Worm (Caenorhabditis elegans): ENCODE data around the gene C06C3.7.

Gene C06C3.7

DNA sequence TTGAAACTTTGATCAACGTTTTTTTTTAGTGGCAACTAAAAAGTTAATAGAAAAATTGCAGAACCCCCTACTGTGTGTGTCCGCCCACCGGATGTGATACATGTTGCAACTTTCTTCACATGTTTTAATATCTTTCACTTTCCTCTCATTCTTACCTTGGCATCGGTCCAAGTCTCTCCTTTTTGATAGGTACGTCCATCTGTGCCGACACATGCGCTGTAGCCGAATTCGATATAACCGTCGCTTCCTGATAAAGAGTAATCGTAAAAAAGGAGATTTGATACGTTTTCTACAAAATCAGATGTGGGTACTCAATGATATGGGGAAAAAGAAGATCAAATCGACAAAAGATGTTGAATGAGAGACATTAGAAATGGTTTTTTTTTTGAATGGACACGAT lies 40.2 kb upstream of the C06C3.7 start:
- TF ChIP-seq nhr-179 (tag; optimal IDR thresholded peaks at IDR 0.05) (no peak), lin-35 (GFP tag; optimal IDR thresholded peaks at IDR 0.05) (no peak), ztf-18 (tag; optimal IDR thresholded peaks at IDR 0.05) (no peak), cebp-1 (GFP tag; IDR thresholded peaks at IDR 0.05) (no peak), cebp-1 (tag; optimal IDR thresholded peaks at IDR 0.05) (no peak), ets-4 (GFP tag; optimal IDR thresholded peaks at IDR 0.05) (no peak), T07F8.4 (tag; optimal IDR thresholded peaks at IDR 0.05) (no peak), madf-3 (GFP tag; IDR thresholded peaks at IDR 0.05) (no peak), sptf-2 (GFP tag; optimal IDR thresholded peaks at IDR 0.05) (no peak), ZK185.1 (tag; optimal IDR thresholded peaks at IDR 0.05; ENCODE audit: poor library complexity, severe bottlenecking) (no peak), atf-7 (tag; optimal IDR thresholded peaks at IDR 0.05) (no peak), sea-2 (GFP tag; IDR thresholded peaks at IDR 0.05) (no peak), bed-2 (GFP tag; IDR thresholded peaks at IDR 0.05) (no peak), C06A6.2 (GFP tag; conservative IDR thresholded peaks at IDR 0.05) (no peak), dox-1 (GFP tag; IDR thresholded peaks at IDR 0.05) (no peak), F23B12.7 (tag; optimal IDR thresholded peaks at IDR 0.05; ENCODE audit: insufficient read depth) (no peak), tbx-9 (tag; optimal IDR thresholded peaks at IDR 0.05; ENCODE audit: borderline replicate concordance) (no peak), madf-10 (tag; optimal IDR thresholded peaks at IDR 0.05) (no peak), mxl-1 (tag; optimal IDR thresholded peaks at IDR 0.05) (no peak), lin-54 (GFP tag; optimal IDR thresholded peaks at IDR 0.05) (no peak)

DNA sequence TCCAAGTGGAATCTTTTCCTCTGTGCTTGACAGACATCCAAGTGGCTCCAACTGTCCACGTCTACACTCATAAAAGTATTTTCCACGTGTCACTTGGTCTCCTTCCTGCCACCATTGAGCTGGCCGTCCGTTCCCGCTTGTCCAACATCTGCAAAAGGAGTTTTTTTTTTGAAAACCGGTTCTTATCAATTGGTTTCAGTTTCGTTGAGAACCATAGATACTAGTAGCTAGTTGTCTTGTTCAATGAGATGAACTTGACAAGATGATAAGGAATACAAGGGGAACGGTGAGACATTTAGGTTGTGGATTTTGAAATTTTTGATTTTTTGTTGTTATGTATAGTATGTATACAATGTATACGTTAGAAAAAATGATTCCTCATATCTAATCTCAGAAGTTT lies 39.5 kb upstream of the C06C3.7 start:
- no peak for TF ChIP-seq madf-10 (tag; optimal IDR thresholded peaks at IDR 0.05)

DNA sequence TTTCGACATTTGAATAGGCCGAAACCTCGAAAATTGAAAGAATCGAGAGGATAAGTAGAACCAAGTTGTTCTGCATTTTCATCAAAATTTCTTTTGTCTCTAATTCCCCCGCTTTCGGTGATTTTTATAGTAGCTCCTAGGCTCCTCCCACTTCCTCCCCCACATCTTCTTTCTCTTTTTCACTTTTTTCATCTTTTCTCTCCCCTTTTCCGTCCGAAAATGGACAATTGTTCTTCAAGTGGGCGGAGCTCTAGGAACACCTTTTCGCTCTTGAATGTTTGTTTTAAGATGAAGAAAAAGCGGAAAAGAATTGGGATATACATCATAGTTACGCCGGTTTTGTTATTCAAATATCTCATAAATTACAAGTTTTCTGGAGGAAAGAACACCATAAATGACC lies 38.9 kb upstream of the C06C3.7 start, which contains the start of gene F42A8.1:
F42A8.1 (minus strand) TSS at position 101 of the 400 bp plus-strand sequence.
- no peak for TF ChIP-seq madf-10 (tag; optimal IDR thresholded peaks at IDR 0.05)
- no peak for TF ChIP-seq lsl-1 (GFP tag; optimal IDR thresholded peaks at IDR 0.05)
- no peak for TF ChIP-seq fkh-3 (tag; optimal IDR thresholded peaks at IDR 0.05)
- TF ChIP-seq ccch-3 (GFP tag; optimal IDR thresholded peaks at IDR 0.05): no peak
- TF ChIP-seq nhr-27 (tag; optimal IDR thresholded peaks at IDR 0.05): no peak
- TF ChIP-seq Y79H2A.3 (GFP tag; conservative IDR thresholded peaks at IDR 0.05): no peak
- no peak for TF ChIP-seq madf-8 (GFP tag; conservative IDR thresholded peaks at IDR 0.05)
- TF ChIP-seq C17E4.6 (GFP tag; IDR thresholded peaks at IDR 0.05): no peak
- TF ChIP-seq ceh-100 (GFP tag; IDR thresholded peaks at IDR 0.05): no peak
- TF ChIP-seq F10E7.11 (tag; optimal IDR thresholded peaks at IDR 0.05): no peak
- no peak for TF ChIP-seq cebp-2 (GFP tag; IDR thresholded peaks at IDR 0.05)
- no peak for TF ChIP-seq zfh-2 (GFP tag; conservative IDR thresholded peaks at IDR 0.05)
- TF ChIP-seq him-1 (tag; optimal IDR thresholded peaks at IDR 0.05): no peak
- TF ChIP-seq dpff-1 (tag; optimal IDR thresholded peaks at IDR 0.05): no peak
- no peak for TF ChIP-seq lir-1 (GFP tag; conservative IDR thresholded peaks at IDR 0.05)

DNA sequence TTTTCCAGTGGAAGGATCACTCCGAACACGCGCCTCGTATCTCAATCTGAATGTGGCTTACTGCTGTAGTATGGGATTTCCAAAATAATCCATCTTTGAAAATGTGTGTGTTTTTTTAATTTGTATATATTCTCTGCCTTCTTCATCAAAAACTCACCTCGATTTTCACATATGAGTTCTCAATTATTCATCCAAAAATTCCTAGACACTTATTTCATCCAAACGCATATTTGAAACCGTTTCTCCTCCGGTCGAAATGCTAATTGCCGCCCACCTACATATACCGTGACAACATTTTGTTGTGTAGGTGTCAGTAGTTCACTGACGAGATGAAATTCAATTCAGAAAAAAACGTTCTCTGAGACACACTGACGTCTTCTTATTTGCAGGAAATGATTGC lies 37.9 kb upstream of the C06C3.7 start:
- no peak for TF ChIP-seq rcor-1 (GFP tag; IDR thresholded peaks at IDR 0.05)
- no peak for TF ChIP-seq tlf-1 (GFP tag; optimal IDR thresholded peaks at IDR 0.05)
